Worm (Caenorhabditis elegans) whole organism, L1 larva: ENCODE results near the gene srx-3.

Source experiments
- F16B12.6 ChIP-seq: fragments of 150-350 bp; optimal IDR thresholded peaks from 2 replicates; lab custom pipeline; 2014; ENCODE audit warnings: missing biosample characterization, missing genetic modification characterization
- Y116A8C.19 ChIP-seq: sonication (generic microtip); optimal IDR thresholded peaks from 2 replicates; lab custom pipeline; 2016; ENCODE audit warnings: missing compliant biosample characterization, missing genetic modification characterization, borderline replicate concordance
- aha-1 ChIP-seq: fragments of 150-350 bp; optimal IDR thresholded peaks from 2 replicates; lab custom pipeline; 2014; ENCODE audit warnings: missing biosample characterization, missing genetic modification characterization
- aly-2 ChIP-seq: fragments of 150-350 bp; optimal IDR thresholded peaks from 2 replicates; lab custom pipeline; 2014; ENCODE audit warnings: missing biosample characterization, missing genetic modification characterization
- ceh-63 ChIP-seq: fragments of 200-800 bp; sonication (Bioruptor generic); optimal IDR thresholded peaks from 2 replicates; lab custom pipeline; 2018; ENCODE audit warnings: mild to moderate bottlenecking, missing genetic modification characterization, missing compliant biosample characterization
- ceh-88 ChIP-seq: fragments of 200-800 bp; sonication (Bioruptor generic); IDR thresholded peaks from 2 replicates; pipeline ENCODE4 v1.3.6; 2022; ENCODE audit warnings: missing genetic modification characterization, missing compliant biosample characterization
- dsc-1 ChIP-seq: sonication (generic microtip); optimal IDR thresholded peaks from 2 replicates; lab custom pipeline; 2016; ENCODE audit warnings: mild to moderate bottlenecking, missing genetic modification characterization, missing compliant biosample characterization
- elt-2 ChIP-seq: sonication (generic microtip); optimal IDR thresholded peaks from 2 replicates; lab custom pipeline; 2016; ENCODE audit warnings: missing genetic modification characterization, mild to moderate bottlenecking, inconsistent platforms, missing compliant biosample characterization, missing genetic modification reagents
- fkh-8 ChIP-seq: sonication (generic microtip); optimal IDR thresholded peaks from 2 replicates; lab custom pipeline; 2016; ENCODE audit warnings: mild to moderate bottlenecking, missing genetic modification characterization, missing compliant biosample characterization
- fos-1 ChIP-seq: fragments of 150-350 bp; optimal IDR thresholded peaks from 2 replicates; lab custom pipeline; 2014; ENCODE audit warnings: missing biosample characterization, missing genetic modification characterization
- hlh-17 ChIP-seq: fragments of 200-800 bp; sonication (Bioruptor generic); optimal IDR thresholded peaks from 2 replicates; lab custom pipeline; 2018; ENCODE audit warnings: missing genetic modification characterization, mild to moderate bottlenecking, missing compliant biosample characterization, moderate library complexity, borderline replicate concordance
- hlh-4 ChIP-seq: sonication (generic microtip); optimal IDR thresholded peaks from 2 replicates; lab custom pipeline; 2016; ENCODE audit warnings: mild to moderate bottlenecking, missing genetic modification characterization, missing compliant biosample characterization
- hpl-2 ChIP-seq: fragments of 150-350 bp; optimal IDR thresholded peaks from 2 replicates; lab custom pipeline; 2014; ENCODE audit warnings: missing biosample characterization, missing genetic modification reagents, missing genetic modification characterization
- isw-1 ChIP-seq: fragments of 200-800 bp; sonication (Bioruptor generic); IDR thresholded peaks from 2 replicates; pipeline ENCODE4 v1.3.6; 2022; ENCODE audit warnings: missing genetic modification characterization, missing compliant biosample characterization
- lin-14 ChIP-seq: fragments of 200-800 bp; sonication (Bioruptor generic); optimal IDR thresholded peaks from 2 replicates; lab custom pipeline; 2018; ENCODE audit warnings: mild to moderate bottlenecking, missing genetic modification characterization, moderate library complexity, missing compliant biosample characterization
- lin-39 ChIP-seq: fragments of 150-350 bp; optimal IDR thresholded peaks from 2 replicates; lab custom pipeline; 2014; ENCODE audit warnings: missing biosample characterization, missing genetic modification reagents, missing genetic modification characterization
- lir-3 ChIP-seq: sonication (generic microtip); optimal IDR thresholded peaks from 2 replicates; lab custom pipeline; 2016; ENCODE audit warnings: mild to moderate bottlenecking, missing genetic modification characterization, moderate library complexity, missing compliant biosample characterization; ENCODE audit not compliant: poor library complexity
- mab-9 ChIP-seq: fragments of 200-800 bp; sonication (Bioruptor generic); IDR thresholded peaks from 2 replicates; pipeline ENCODE4 v1.3.6; 2022; ENCODE audit warnings: missing genetic modification reagents, missing genetic modification characterization, missing compliant biosample characterization
- mdl-1 ChIP-seq, 2 experiments: fragments of 150-350 bp; optimal IDR thresholded peaks; 2 replicates each; lab custom pipeline; 2014 to 2017; ENCODE audit warnings: missing biosample characterization in 2 of 2, missing genetic modification characterization in 2 of 2, inconsistent platforms in 1 of 2
- nhr-19 ChIP-seq: fragments of 200-800 bp; sonication (Bioruptor generic); conservative IDR thresholded peaks from 2 replicates; pipeline ENCODE4 v1.3.6; 2022; ENCODE audit warnings: missing genetic modification characterization, missing compliant biosample characterization
- nhr-20 ChIP-seq: sonication (generic microtip); optimal IDR thresholded peaks from 2 replicates; lab custom pipeline; 2016; ENCODE audit warnings: mild to moderate bottlenecking, missing genetic modification characterization, missing compliant biosample characterization
- nhr-237 ChIP-seq: fragments of 150-350 bp; optimal IDR thresholded peaks from 2 replicates; lab custom pipeline; 2014; ENCODE audit warnings: missing biosample characterization, missing genetic modification characterization
- nhr-47 ChIP-seq: sonication (generic microtip); optimal IDR thresholded peaks from 2 replicates; lab custom pipeline; 2016; ENCODE audit warnings: mild to moderate bottlenecking, missing genetic modification characterization, moderate library complexity, missing compliant biosample characterization
- nhr-85 ChIP-seq: sonication (generic microtip); peaks from one replicate; lab custom pipeline; 2016; ENCODE audit warnings: missing genetic modification characterization, inconsistent platforms, missing compliant biosample characterization
- nhr-90 ChIP-seq: sonication (generic microtip); optimal IDR thresholded peaks from 2 replicates; lab custom pipeline; 2016; ENCODE audit warnings: mild to moderate bottlenecking, missing genetic modification characterization, missing compliant biosample characterization; ENCODE audit not compliant: poor library complexity
- pqm-1 ChIP-seq: sonication (generic microtip); optimal IDR thresholded peaks from 3 replicates; lab custom pipeline; 2017; ENCODE audit warnings: missing biosample characterization, missing genetic modification characterization
- rnt-1 ChIP-seq: sonication (generic microtip); optimal IDR thresholded peaks from 2 replicates; lab custom pipeline; 2016; ENCODE audit warnings: mild to moderate bottlenecking, missing genetic modification characterization, moderate library complexity, missing compliant biosample characterization
- swsn-7 ChIP-seq: sonication (generic microtip); optimal IDR thresholded peaks from 2 replicates; lab custom pipeline; 2016; ENCODE audit warnings: missing genetic modification characterization, missing compliant biosample characterization
- tbx-2 ChIP-seq: sonication (generic microtip); optimal IDR thresholded peaks from 2 replicates; lab custom pipeline; 2016; ENCODE audit warnings: missing genetic modification characterization, missing compliant biosample characterization
- unc-30 ChIP-seq: sonication (generic microtip); optimal IDR thresholded peaks from 2 replicates; lab custom pipeline; 2017; ENCODE audit warnings: missing biosample characterization, missing genetic modification characterization
- vab-15 ChIP-seq: sonication (generic microtip); optimal IDR thresholded peaks from 2 replicates; lab custom pipeline; 2017; ENCODE audit warnings: missing genotype, mild to moderate bottlenecking, missing genetic modification characterization, missing compliant biosample characterization
- xbp-1 ChIP-seq: sonication (generic microtip); optimal IDR thresholded peaks from 2 replicates; lab custom pipeline; 2016; ENCODE audit warnings: missing genetic modification characterization, missing compliant biosample characterization
- zag-1 ChIP-seq: fragments of 150-350 bp; optimal IDR thresholded peaks from 2 replicates; lab custom pipeline; 2014; ENCODE audit warnings: missing biosample characterization, missing genetic modification characterization
- ztf-4 ChIP-seq: fragments of 150-350 bp; optimal IDR thresholded peaks from 2 replicates; lab custom pipeline; 2014; ENCODE audit warnings: missing biosample characterization, missing genetic modification characterization

Gene srx-3

DNA sequence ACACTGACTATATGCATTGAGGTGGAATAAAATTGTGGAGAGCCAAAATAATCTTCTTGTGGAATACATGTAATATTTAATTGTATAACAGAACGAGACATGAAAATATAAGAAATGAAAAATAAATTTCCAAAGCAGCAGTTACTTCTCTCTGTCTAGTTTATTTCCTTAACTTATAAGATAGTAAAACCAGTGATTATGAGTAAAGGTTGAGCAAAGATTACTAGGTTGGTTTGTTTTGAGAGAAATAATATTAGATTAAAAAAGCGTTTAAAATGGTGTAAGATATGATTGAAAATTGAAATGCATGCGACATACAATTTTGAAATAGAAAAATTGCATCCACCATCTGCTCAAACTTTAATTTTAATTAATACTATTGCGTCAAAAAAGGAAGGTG lies 8.4 kb downstream of the srx-3 start, which contains the start of gene srh-201:
srh-201 (minus strand) TSS at position 101 of the 400 bp plus-strand sequence.
- no peak for TF ChIP-seq hpl-2 (GFP tag; lab: Kevin White, UChicago)
- TF ChIP-seq tbx-2 (tag; lab: Kevin White, UChicago), result no peak
- TF ChIP-seq elt-2, result no peak
- TF ChIP-seq pqm-1, result no peak

ce11 chrV:9015540-9015939 lies 10.2 kb downstream of the srx-3 start, which contains the start of gene srt-18:
TSS of gene srt-18 (minus strand) at chrV:9015640.
- TF ChIP-seq isw-1, result no peak
- TF ChIP-seq fkh-8 (tag; lab: Kevin White, UChicago), result no peak

- TF ChIP-seq hlh-17 (GFP tag; lab: Kevin White, UChicago) (no peak), unc-30 (tag; lab: Kevin White, UChicago) (no peak), ceh-88 (GFP tag; lab: Robert Waterston, UW) (no peak), hlh-4 (no peak), aly-2 (no peak), fos-1 (tag; lab: Kevin White, UChicago) (no peak), nhr-237 (tag; lab: Kevin White, UChicago) (no peak), nhr-47 (tag; lab: Kevin White, UChicago) (no peak), aha-1 (tag; lab: Kevin White, UChicago) (no peak), nhr-90 (tag; lab: Kevin White, UChicago) (no peak), ceh-63 (no peak)
Measured at ce11 chrV:9016479-9016878, 11.1 kb downstream of the srx-3 start, which contains the start of gene oac-40. TSS of gene oac-40 (plus strand) at chrV:9016779.

ce11 chrV:9018871-9019270 lies 13.5 kb downstream of the srx-3 start:
- TF ChIP-seq lin-14 (GFP tag; lab: Kevin White, UChicago) (no peak), fos-1 (tag; lab: Kevin White, UChicago) (no peak), F16B12.6 (tag; lab: Kevin White, UChicago) (no peak), lin-39 (tag; lab: Kevin White, UChicago) (no peak)

DNA sequence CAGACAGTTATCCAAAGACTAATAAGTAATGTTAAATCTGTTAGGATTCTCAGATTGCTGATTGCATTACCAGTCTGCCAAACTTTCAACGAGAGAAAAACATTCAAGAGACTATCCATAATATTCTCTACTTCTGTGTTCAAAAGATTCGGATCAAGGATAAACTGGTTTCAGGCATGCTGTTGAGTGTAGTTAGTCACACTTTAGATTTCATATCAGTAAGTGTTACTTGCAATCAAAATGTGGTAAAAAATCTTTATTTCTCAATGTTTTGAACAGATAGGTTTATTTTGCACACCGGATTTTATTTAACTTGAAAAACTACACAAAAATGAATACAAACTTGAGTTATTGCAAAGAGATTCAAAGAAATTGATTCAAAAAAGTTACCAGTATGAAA lies 16.7 kb downstream of the srx-3 start, which contains the start of gene oac-41:
oac-41 (minus strand) TSS at position 101 of the 400 bp plus-strand sequence.
- no peak for TF ChIP-seq rnt-1 (tag; lab: Kevin White, UChicago)
- no peak for TF ChIP-seq tbx-2 (tag; lab: Kevin White, UChicago)
- no peak for TF ChIP-seq ztf-4 (tag; lab: Kevin White, UChicago)
- TF ChIP-seq xbp-1 (tag; lab: Kevin White, UChicago), result no peak
- TF ChIP-seq nhr-19, result no peak
- no peak for TF ChIP-seq mdl-1 (tag; optimal IDR thresholded peaks at IDR 0.05; lab: Kevin White, UChicago)
- TF ChIP-seq ceh-63, result no peak
- no peak for TF ChIP-seq lir-3
- TF ChIP-seq vab-15 (tag; lab: Kevin White, UChicago), result no peak
- no peak for TF ChIP-seq aha-1 (tag; lab: Kevin White, UChicago)
- TF ChIP-seq fos-1 (tag; lab: Kevin White, UChicago), result no peak
- no peak for TF ChIP-seq swsn-7 (tag; lab: Kevin White, UChicago)
- TF ChIP-seq unc-30 (tag; lab: Kevin White, UChicago), result no peak
- no peak for TF ChIP-seq Y116A8C.19 (tag; lab: Kevin White, UChicago)
- TF ChIP-seq nhr-90 (tag; lab: Kevin White, UChicago), result no peak
- TF ChIP-seq, all 84 proteins: peak for 0

- TF ChIP-seq zag-1 (tag; lab: Kevin White, UChicago) (no peak), nhr-19 (no peak), nhr-85 (no peak), fos-1 (tag; lab: Kevin White, UChicago) (no peak), swsn-7 (tag; lab: Kevin White, UChicago) (no peak), mab-9 (GFP tag; lab: Robert Waterston, UW) (no peak), ztf-4 (tag; lab: Kevin White, UChicago) (no peak), nhr-20 (tag; lab: Kevin White, UChicago) (no peak), dsc-1 (tag; lab: Kevin White, UChicago) (no peak), aly-2 (no peak)
Measured at ce11 chrV:9024713-9025112, 19.4 kb downstream of the srx-3 start, which contains the start of gene bus-1. TSS of gene bus-1 (minus strand) at chrV:9024813.
